Worm (Caenorhabditis elegans): ENCODE measurements around the gene F35H8.2.

The F35H8.2 gene

DNA sequence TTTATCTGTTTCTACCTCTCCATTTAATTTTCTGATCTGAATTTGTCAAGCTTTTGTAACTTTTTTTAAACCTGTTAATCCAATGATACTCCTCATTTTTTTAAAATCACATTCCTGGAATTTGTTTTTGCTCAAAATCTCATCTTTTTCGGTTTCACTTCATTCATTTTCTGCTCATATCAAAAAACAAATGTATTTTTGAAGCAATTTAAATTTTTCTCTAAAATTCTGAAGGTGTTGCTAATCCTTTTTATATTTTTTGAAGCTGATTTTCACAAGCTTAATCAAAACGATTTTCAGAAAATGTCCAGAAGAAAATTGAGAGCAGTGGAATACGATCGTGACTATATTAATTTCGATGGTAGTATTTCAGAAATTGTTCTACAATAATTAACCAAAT is 39.6 kb downstream of the F35H8.2 start, which contains the start of gene E02H1.5:
TSS of gene E02H1.5 (plus strand) at position 301 of the 400 bp plus-strand sequence.
- TF ChIP-seq ceh-16 (tag; optimal IDR thresholded peaks at IDR 0.05) = no peak
- no peak for TF ChIP-seq zag-1 (tag; optimal IDR thresholded peaks at IDR 0.05)
- no peak for TF ChIP-seq lin-13 (GFP tag; optimal IDR thresholded peaks at IDR 0.05)
- TF ChIP-seq sma-3 (GFP tag; optimal IDR thresholded peaks at IDR 0.05) = no peak
- no peak for TF ChIP-seq nhr-25 (tag; optimal IDR thresholded peaks at IDR 0.05)
- TF ChIP-seq elt-3 (tag; optimal IDR thresholded peaks at IDR 0.05) = no peak
- no peak for TF ChIP-seq nhr-10 (tag; optimal IDR thresholded peaks at IDR 0.05)
- TF ChIP-seq elt-1 (tag; optimal IDR thresholded peaks at IDR 0.05) = no peak
- no peak for TF ChIP-seq snpc-4 (tag; optimal IDR thresholded peaks at IDR 0.05)
- TF ChIP-seq nhr-12 (tag; optimal IDR thresholded peaks at IDR 0.05) = no peak
- TF ChIP-seq ztf-11 (tag; optimal IDR thresholded peaks at IDR 0.05) = no peak

DNA sequence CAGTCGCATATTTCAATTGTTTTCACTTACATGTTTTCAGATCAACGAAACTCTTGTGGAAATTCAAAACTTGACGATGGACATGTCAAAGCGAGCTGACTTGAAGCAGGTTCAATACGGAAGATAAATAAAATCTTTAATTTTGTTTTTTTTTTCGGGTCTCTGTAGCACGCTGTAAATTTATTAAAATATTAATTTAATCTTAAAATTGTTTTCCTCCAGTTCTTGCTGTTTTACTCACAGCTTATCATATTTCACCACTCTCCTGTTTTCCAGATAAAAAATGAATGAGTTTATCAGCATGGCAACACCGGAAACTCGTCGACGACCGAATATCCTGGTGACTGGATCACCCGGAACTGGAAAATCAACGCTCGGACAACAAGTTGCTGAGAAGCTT is 41.1 kb downstream of the F35H8.2 start, which contains the start of gene E02H1.6:
TSS of gene E02H1.6 (plus strand) at position 301 of the 400 bp plus-strand sequence.
- no peak for TF ChIP-seq nhr-25 (tag; optimal IDR thresholded peaks at IDR 0.05)
- TF ChIP-seq nhr-12 (tag; optimal IDR thresholded peaks at IDR 0.05) = no peak
- no peak for TF ChIP-seq lin-13 (GFP tag; optimal IDR thresholded peaks at IDR 0.05)
- no peak for TF ChIP-seq nhr-11 (tag; optimal IDR thresholded peaks at IDR 0.05)
- TF ChIP-seq F13H6.1 (tag; optimal IDR thresholded peaks at IDR 0.05) = no peak
- no peak for TF ChIP-seq crh-2 (tag; optimal IDR thresholded peaks at IDR 0.05)
- TF ChIP-seq ztf-1 (GFP tag; conservative IDR thresholded peaks at IDR 0.05) = no peak
- no peak for TF ChIP-seq ceh-16 (tag; optimal IDR thresholded peaks at IDR 0.05)
- TF ChIP-seq unc-39 (tag; optimal IDR thresholded peaks at IDR 0.05) = no peak

DNA sequence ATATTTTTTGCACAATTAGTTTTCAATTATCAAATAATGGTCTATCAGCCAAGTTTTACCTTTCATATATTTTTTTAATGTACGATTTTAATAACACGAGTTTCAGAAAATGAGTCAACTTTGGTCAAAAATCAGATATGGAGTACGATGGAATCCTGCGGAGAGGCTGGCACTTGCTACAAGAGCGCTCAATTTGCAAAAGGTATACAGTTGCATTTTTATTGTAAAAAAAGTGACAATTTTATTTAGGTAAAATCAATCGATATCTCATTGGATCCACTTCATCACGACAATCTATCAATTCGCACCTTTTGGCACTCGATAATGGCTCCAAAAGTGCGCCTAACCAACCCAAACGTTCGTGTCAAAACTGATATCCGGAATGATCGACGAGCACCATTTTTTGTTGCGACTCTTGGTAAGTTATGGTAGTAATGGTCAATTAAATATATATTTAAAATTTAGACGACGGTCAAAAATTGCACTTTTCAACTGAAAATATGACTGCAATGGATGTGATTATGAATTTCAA is 42.3 kb downstream of the F35H8.2 start, which contains the start of gene mrpl-53:
TSS of gene mrpl-53 (plus strand) at position 107 of the 532 bp plus-strand sequence.
- TF ChIP-seq ama-1 (optimal IDR thresholded peaks at IDR 0.05) (peak; percentile 5), ztf-1 (GFP tag; conservative IDR thresholded peaks at IDR 0.05) (no peak), mab-5 (tag; optimal IDR thresholded peaks at IDR 0.05) (no peak), sma-9 (GFP tag; optimal IDR thresholded peaks at IDR 0.05) (peak; percentile 5), sma-9 (tag; optimal IDR thresholded peaks at IDR 0.05) (no peak), Y55F3AM.14 (GFP tag; optimal IDR thresholded peaks at IDR 0.05) (peak; percentile 37), dmd-4 (tag; optimal IDR thresholded peaks at IDR 0.05) (no peak), elt-3 (tag; optimal IDR thresholded peaks at IDR 0.05) (no peak), nhr-23 (tag; optimal IDR thresholded peaks at IDR 0.05) (no peak), sma-3 (GFP tag; optimal IDR thresholded peaks at IDR 0.05) (peak; percentile 30), nhr-25 (tag; optimal IDR thresholded peaks at IDR 0.05) (peak; percentile 30)

DNA sequence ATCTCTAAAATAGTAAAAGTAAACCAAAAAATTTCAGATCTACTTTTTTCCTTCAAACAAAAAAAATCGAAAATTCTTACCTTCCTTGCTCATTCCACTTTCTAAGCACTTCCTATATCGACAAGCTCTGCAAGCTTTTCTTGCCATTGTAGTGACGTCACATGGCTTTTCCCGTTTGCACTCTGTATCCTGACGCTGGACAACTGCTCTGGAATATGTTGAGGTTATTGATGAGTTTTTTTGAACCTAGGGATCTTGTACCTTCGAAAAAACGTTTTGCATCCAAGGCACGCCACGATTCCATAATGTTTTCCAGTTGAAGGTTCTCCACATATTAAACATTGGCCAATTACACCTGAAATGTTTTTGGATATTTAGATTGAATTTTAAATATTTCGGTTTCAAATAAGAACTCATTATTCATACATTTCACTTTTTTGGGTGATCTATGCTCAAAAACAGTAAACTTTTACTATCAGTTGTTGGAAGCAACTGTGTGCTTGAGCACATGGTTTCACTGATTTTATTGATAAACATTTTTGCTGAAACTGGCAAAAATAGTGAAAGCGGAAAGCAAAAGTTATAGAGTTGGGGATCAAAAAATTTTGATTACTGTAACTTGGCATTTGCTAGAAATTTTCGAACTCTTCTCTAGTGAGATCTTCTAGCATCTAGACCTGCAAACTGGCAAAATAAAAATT is 44.9 kb downstream of the F35H8.2 start:
- TF ChIP-seq lsy-2 (tag; optimal IDR thresholded peaks at IDR 0.05) = peak in 1 of 2 experiments; percentile 39
- no peak for TF ChIP-seq lin-13 (GFP tag; optimal IDR thresholded peaks at IDR 0.05)
- TF ChIP-seq nhr-129 (tag; optimal IDR thresholded peaks at IDR 0.05) = peak; percentile 33
- no peak for TF ChIP-seq mbf-1 (tag; optimal IDR thresholded peaks at IDR 0.05)
- TF ChIP-seq F13H6.1 (tag; optimal IDR thresholded peaks at IDR 0.05) = peak; percentile 41
- TF ChIP-seq skn-1 (tag; optimal IDR thresholded peaks at IDR 0.05) = no peak
- TF ChIP-seq gmeb-1 (tag; optimal IDR thresholded peaks at IDR 0.05) = no peak
- peak; percentile 20 for TF ChIP-seq sma-9 (GFP tag; optimal IDR thresholded peaks at IDR 0.05)
- no peak for TF ChIP-seq sma-9 (tag; optimal IDR thresholded peaks at IDR 0.05)
- no peak for TF ChIP-seq nhr-6 (tag; optimal IDR thresholded peaks at IDR 0.05)
- no peak for TF ChIP-seq C34F6.9 (tag; optimal IDR thresholded peaks at IDR 0.05)

DNA sequence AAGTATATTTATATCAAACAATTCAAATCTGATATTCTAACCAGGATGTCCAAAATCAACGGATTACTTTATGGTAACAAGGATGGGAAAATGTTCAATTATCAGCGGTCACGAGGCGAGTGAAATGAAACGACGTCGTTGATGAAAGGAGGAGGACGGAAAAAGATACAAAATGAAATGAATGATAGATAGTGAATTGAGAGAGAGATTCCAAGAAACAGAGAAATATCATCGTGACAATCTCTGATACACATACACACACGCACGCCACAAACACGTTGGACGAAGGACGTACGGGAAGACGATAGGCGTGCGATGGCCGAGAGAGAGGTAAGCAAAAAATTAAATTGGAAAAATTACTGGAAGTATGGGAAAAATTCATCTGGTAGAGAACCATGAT is 45.8 kb downstream of the F35H8.2 start:
- TF ChIP-seq nhr-23 (tag; optimal IDR thresholded peaks at IDR 0.05) (no peak), ztf-4 (tag; optimal IDR thresholded peaks at IDR 0.05) (peak; percentile 67), sma-3 (GFP tag; optimal IDR thresholded peaks at IDR 0.05) (peak; percentile 84), egl-27 (tag; optimal IDR thresholded peaks at IDR 0.05) (peak; percentile 57), elt-3 (tag; optimal IDR thresholded peaks at IDR 0.05) (no peak), aly-2 (tag; optimal IDR thresholded peaks at IDR 0.05) (no peak), alr-1 (tag; optimal IDR thresholded peaks at IDR 0.05) (no peak), nhr-12 (tag; optimal IDR thresholded peaks at IDR 0.05) (no peak), nhr-25 (tag; optimal IDR thresholded peaks at IDR 0.05) (peak; percentile 96), nhr-237 (tag; optimal IDR thresholded peaks at IDR 0.05) (no peak), fos-1 (tag; optimal IDR thresholded peaks at IDR 0.05) (peak; percentile 74), gmeb-1 (tag; optimal IDR thresholded peaks at IDR 0.05) (peak; percentile 63), lin-11 (tag; optimal IDR thresholded peaks at IDR 0.05) (no peak), skn-1 (tag; optimal IDR thresholded peaks at IDR 0.05) (no peak), ztf-11 (tag; optimal IDR thresholded peaks at IDR 0.05) (no peak), crh-2 (tag; optimal IDR thresholded peaks at IDR 0.05) (peak; percentile 63), mab-5 (tag; optimal IDR thresholded peaks at IDR 0.05) (peak; percentile 31), blmp-1 (tag; optimal IDR thresholded peaks at IDR 0.05; ENCODE audit: insufficient read depth) (peak; percentile 86), zag-1 (tag; optimal IDR thresholded peaks at IDR 0.05) (no peak), nhr-77 (tag; optimal IDR thresholded peaks at IDR 0.05) (no peak), elt-1 (tag; optimal IDR thresholded peaks at IDR 0.05) (no peak), dmd-4 (tag; optimal IDR thresholded peaks at IDR 0.05) (no peak), C34F6.9 (tag; optimal IDR thresholded peaks at IDR 0.05) (peak; percentile 55), F13H6.1 (tag; optimal IDR thresholded peaks at IDR 0.05) (peak; percentile 68), snpc-4 (tag; optimal IDR thresholded peaks at IDR 0.05) (no peak), nhr-10 (tag; optimal IDR thresholded peaks at IDR 0.05) (no peak), nhr-129 (tag; optimal IDR thresholded peaks at IDR 0.05) (peak; percentile 87), nhr-11 (tag; optimal IDR thresholded peaks at IDR 0.05) (no peak), ceh-16 (tag; optimal IDR thresholded peaks at IDR 0.05) (peak; percentile 36), ZK546.5 (tag; optimal IDR thresholded peaks at IDR 0.05) (no peak), unc-39 (tag; optimal IDR thresholded peaks at IDR 0.05) (no peak)

Measured in whole organism, L2 larva.